Fruit fly (Drosophila melanogaster): ENCODE data around the gene PTPMT1.

PTPMT1 gene

dm6 chr3R:23760219-23761018, 2.3 kb downstream of the PTPMT1 start, which contains the start of gene SdhD:
Gene SdhD (minus strand): TSS chr3R:23760600.
- TF ChIP-seq ovo (GFP tag; optimal IDR thresholded peaks at IDR 0.05) (peak; percentile 0), CG1620 (GFP tag; optimal IDR thresholded peaks at IDR 0.05) (peak; percentile 60), toe (GFP tag; optimal IDR thresholded peaks at IDR 0.05) (peak; percentile 9), CG11617 (GFP tag; optimal IDR thresholded peaks at IDR 0.05) (peak; percentile 37), CG7045 (GFP tag; optimal IDR thresholded peaks at IDR 0.05) (no peak), CG14711 (tag; optimal IDR thresholded peaks at IDR 0.05) (peak; percentile 55), Clk (GFP tag; optimal IDR thresholded peaks at IDR 0.05) (no peak), tj (GFP tag; optimal IDR thresholded peaks at IDR 0.05) (no peak), CG33017 (tag; optimal IDR thresholded peaks at IDR 0.05) (peak; percentile 46), CG7101 (tag; optimal IDR thresholded peaks at IDR 0.05) (peak; percentile 57), cic (GFP tag; optimal IDR thresholded peaks at IDR 0.05) (peak; percentile 24), CG5204 (GFP tag; optimal IDR thresholded peaks at IDR 0.05) (no peak), cnc (optimal IDR thresholded peaks at IDR 0.05) (no peak), bab1 (GFP tag; optimal IDR thresholded peaks at IDR 0.05) (peak; percentile 70), Mnt (GFP tag; optimal IDR thresholded peaks at IDR 0.05) (peak; percentile 48), Crg-1 (GFP tag; optimal IDR thresholded peaks at IDR 0.05) (peak; percentile 40), CG12768 (GFP tag; optimal IDR thresholded peaks at IDR 0.05) (peak; percentile 64), pad (GFP tag; optimal IDR thresholded peaks at IDR 0.05) (peak; percentile 47), kay (GFP tag; ENCODE audit: borderline replicate concordance) (peak; percentile 93), Hr96 (GFP tag; optimal IDR thresholded peaks at IDR 0.05) (no peak)

- TF ChIP-seq bab1 (GFP tag; optimal IDR thresholded peaks at IDR 0.05) (peak; percentile 19), cnc (optimal IDR thresholded peaks at IDR 0.05) (no peak), CG1620 (GFP tag; optimal IDR thresholded peaks at IDR 0.05) (peak; percentile 68), Clk (GFP tag; optimal IDR thresholded peaks at IDR 0.05) (no peak), kay (GFP tag; ENCODE audit: borderline replicate concordance) (peak; percentile 76), CG7101 (tag; optimal IDR thresholded peaks at IDR 0.05) (no peak), tj (GFP tag; optimal IDR thresholded peaks at IDR 0.05) (no peak), pad (GFP tag; optimal IDR thresholded peaks at IDR 0.05) (peak; percentile 34), Mnt (GFP tag; optimal IDR thresholded peaks at IDR 0.05) (peak; percentile 3), CG7045 (GFP tag; optimal IDR thresholded peaks at IDR 0.05) (no peak), Crg-1 (GFP tag; optimal IDR thresholded peaks at IDR 0.05) (peak; percentile 43), ovo (GFP tag; optimal IDR thresholded peaks at IDR 0.05) (no peak)
Observed at dm6 chr3R:23763015-23763414, 4.9 kb downstream of the PTPMT1 start, which contains the start of gene udt. Gene udt (minus strand): TSS chr3R:23763263.

DNA sequence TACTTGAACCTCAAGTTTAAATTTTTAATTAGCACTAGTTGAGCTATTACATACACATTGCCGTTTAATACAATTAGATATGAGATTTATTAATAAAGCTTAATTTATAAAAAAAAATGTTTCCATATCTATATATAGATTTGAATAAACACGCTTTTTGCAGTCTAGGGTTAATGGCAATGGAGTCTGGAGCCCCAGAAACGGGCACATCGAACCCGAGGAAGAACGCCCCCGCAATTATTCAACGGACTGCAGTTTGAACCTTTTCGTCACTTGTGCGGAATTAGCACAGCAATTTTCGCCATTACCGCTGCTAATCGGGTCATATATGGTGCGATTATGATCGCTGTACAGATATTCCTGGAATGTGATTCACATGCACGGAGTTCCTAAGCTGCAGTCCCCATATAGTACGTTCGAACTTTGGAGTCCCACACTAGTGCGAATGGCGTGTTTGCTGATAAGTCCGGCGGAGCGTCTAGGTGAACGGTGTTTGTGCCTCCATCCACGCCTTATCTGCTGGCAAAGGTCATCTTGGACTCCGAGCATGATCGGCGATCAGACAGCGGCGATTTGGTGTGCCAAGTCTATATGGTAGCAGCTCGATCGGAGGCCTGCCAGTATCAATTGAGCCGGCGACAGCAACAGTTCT, 5.6 kb downstream of the PTPMT1 start, which contains the start of gene Lsd-1:
Lsd-1 (plus strand) TSS at position 236 of the 652 bp plus-strand sequence.
- TF ChIP-seq Mnt (GFP tag; optimal IDR thresholded peaks at IDR 0.05) (peak; percentile 0), CG7101 (tag; optimal IDR thresholded peaks at IDR 0.05) (peak; percentile 15), CG12768 (GFP tag; optimal IDR thresholded peaks at IDR 0.05) (peak; percentile 63), bab1 (GFP tag; optimal IDR thresholded peaks at IDR 0.05) (no peak), CG5204 (GFP tag; optimal IDR thresholded peaks at IDR 0.05) (no peak), pad (GFP tag; optimal IDR thresholded peaks at IDR 0.05) (no peak), CG7045 (GFP tag; optimal IDR thresholded peaks at IDR 0.05) (no peak), cic (GFP tag; optimal IDR thresholded peaks at IDR 0.05) (peak; percentile 69), tj (GFP tag; optimal IDR thresholded peaks at IDR 0.05) (peak; percentile 5), toe (GFP tag; optimal IDR thresholded peaks at IDR 0.05) (no peak), CG33017 (tag; optimal IDR thresholded peaks at IDR 0.05) (peak; percentile 31), CG1620 (GFP tag; optimal IDR thresholded peaks at IDR 0.05) (no peak), CG14711 (tag; optimal IDR thresholded peaks at IDR 0.05) (peak; percentile 47), CG11617 (GFP tag; optimal IDR thresholded peaks at IDR 0.05) (no peak)

- TF ChIP-seq cic (GFP tag; optimal IDR thresholded peaks at IDR 0.05) (peak; percentile 39), pad (GFP tag; optimal IDR thresholded peaks at IDR 0.05) (peak; percentile 68), CG7045 (GFP tag; optimal IDR thresholded peaks at IDR 0.05) (peak; percentile 64), CG1620 (GFP tag; optimal IDR thresholded peaks at IDR 0.05) (peak; percentile 70), tj (GFP tag; optimal IDR thresholded peaks at IDR 0.05) (peak; percentile 10), CG5204 (GFP tag; optimal IDR thresholded peaks at IDR 0.05) (no peak), CG33017 (tag; optimal IDR thresholded peaks at IDR 0.05) (peak; percentile 72), CG14711 (tag; optimal IDR thresholded peaks at IDR 0.05) (peak; percentile 78), toe (GFP tag; optimal IDR thresholded peaks at IDR 0.05) (no peak), bab1 (GFP tag; optimal IDR thresholded peaks at IDR 0.05) (peak; percentile 82), CG7101 (tag; optimal IDR thresholded peaks at IDR 0.05) (peak; percentile 81), cnc (optimal IDR thresholded peaks at IDR 0.05) (no peak), kay (GFP tag; ENCODE audit: borderline replicate concordance) (no peak), ovo (GFP tag; optimal IDR thresholded peaks at IDR 0.05) (peak; percentile 45), Crg-1 (GFP tag; optimal IDR thresholded peaks at IDR 0.05) (peak; percentile 82), CG11617 (GFP tag; optimal IDR thresholded peaks at IDR 0.05) (peak; percentile 74), Clk (GFP tag; optimal IDR thresholded peaks at IDR 0.05) (peak; percentile 38), Mnt (GFP tag; optimal IDR thresholded peaks at IDR 0.05) (peak; percentile 94), Hr96 (GFP tag; optimal IDR thresholded peaks at IDR 0.05) (peak; percentile 65), CG12768 (GFP tag; optimal IDR thresholded peaks at IDR 0.05) (peak; percentile 72)
Observed at dm6 chr3R:23767417-23767853, 9.3 kb downstream of the PTPMT1 start, which contains the start of the genes CG10214 and CG10375. Gene CG10214 (minus strand): TSS chr3R:23767488. Gene CG10375 (plus strand): TSS chr3R:23767712.

DNA sequence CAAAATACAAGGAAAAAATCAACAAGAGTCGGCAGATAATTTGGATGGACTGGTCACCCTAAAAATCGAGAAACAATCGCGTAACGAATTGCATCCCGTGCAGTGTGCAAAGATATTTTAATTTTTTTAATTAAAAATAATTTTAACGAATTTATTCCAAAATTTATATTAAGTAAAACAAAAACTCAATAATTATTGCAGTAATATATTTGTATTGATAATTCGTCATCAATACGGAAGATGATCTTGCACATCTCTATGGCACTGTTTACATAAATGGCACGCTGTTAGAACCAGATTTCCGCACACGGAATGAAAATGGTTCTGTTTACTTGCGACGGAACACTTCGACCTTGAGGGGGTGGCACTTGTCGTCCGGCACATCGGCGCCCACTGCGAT, 14.7 kb downstream of the PTPMT1 start, which contains the start of gene tst:
tst (minus strand) TSS at position 52 of the 400 bp plus-strand sequence.
- TF ChIP-seq kay (GFP tag; ENCODE audit: borderline replicate concordance): no peak
- no peak for TF ChIP-seq cic (GFP tag; optimal IDR thresholded peaks at IDR 0.05)
- peak; percentile 85 for TF ChIP-seq CG12768 (GFP tag; optimal IDR thresholded peaks at IDR 0.05)
- TF ChIP-seq bab1 (GFP tag; optimal IDR thresholded peaks at IDR 0.05): peak; percentile 94
- TF ChIP-seq CG5204 (GFP tag; optimal IDR thresholded peaks at IDR 0.05): no peak
- TF ChIP-seq tj (GFP tag; optimal IDR thresholded peaks at IDR 0.05): peak; percentile 72
- TF ChIP-seq CG14711 (tag; optimal IDR thresholded peaks at IDR 0.05): peak; percentile 89
- peak; percentile 82 for TF ChIP-seq CG7045 (GFP tag; optimal IDR thresholded peaks at IDR 0.05)
- TF ChIP-seq Hr96 (GFP tag; optimal IDR thresholded peaks at IDR 0.05): no peak
- TF ChIP-seq toe (GFP tag; optimal IDR thresholded peaks at IDR 0.05): no peak
- TF ChIP-seq Mnt (GFP tag; optimal IDR thresholded peaks at IDR 0.05): peak; percentile 60
- TF ChIP-seq ovo (GFP tag; optimal IDR thresholded peaks at IDR 0.05): no peak
- peak; percentile 88 for TF ChIP-seq CG11617 (GFP tag; optimal IDR thresholded peaks at IDR 0.05)
- TF ChIP-seq CG33017 (tag; optimal IDR thresholded peaks at IDR 0.05): peak; percentile 89
- TF ChIP-seq cnc (optimal IDR thresholded peaks at IDR 0.05): no peak
- TF ChIP-seq pad (GFP tag; optimal IDR thresholded peaks at IDR 0.05): peak; percentile 69
- peak; percentile 60 for TF ChIP-seq Clk (GFP tag; optimal IDR thresholded peaks at IDR 0.05)
- TF ChIP-seq CG1620 (GFP tag; optimal IDR thresholded peaks at IDR 0.05): peak; percentile 18
- TF ChIP-seq Crg-1 (GFP tag; optimal IDR thresholded peaks at IDR 0.05): peak; percentile 69
- peak; percentile 93 for TF ChIP-seq CG7101 (tag; optimal IDR thresholded peaks at IDR 0.05)

Data from whole organism, adult.